Worm (Caenorhabditis elegans): Measurements from ENCODE around the gene C56C10.4.

The C56C10.4 gene

ce11 chrII:6598050-6598449, 15.2 kb downstream of the C56C10.4 start, which contains the start of gene dnj-8:
Gene dnj-8 (minus strand): TSS chrII:6598080.
- no peak for TF ChIP-seq unc-39 (tag; optimal IDR thresholded peaks at IDR 0.05)
- TF ChIP-seq ZK546.5 (tag; optimal IDR thresholded peaks at IDR 0.05), result no peak
- no peak for TF ChIP-seq fkh-2 (tag; optimal IDR thresholded peaks at IDR 0.05)
- no peak for TF ChIP-seq nhr-11 (tag; optimal IDR thresholded peaks at IDR 0.05)
- TF ChIP-seq elt-2 (tag; optimal IDR thresholded peaks at IDR 0.05), result no peak
- no peak for TF ChIP-seq jun-1 (tag; optimal IDR thresholded peaks at IDR 0.05)
- TF ChIP-seq fkh-10 (GFP tag; optimal IDR thresholded peaks at IDR 0.05), result no peak
- no peak for TF ChIP-seq fos-1 (tag; optimal IDR thresholded peaks at IDR 0.05)
- peak; percentile 60 for TF ChIP-seq nfya-1 (tag; optimal IDR thresholded peaks at IDR 0.05; ENCODE audit: insufficient read depth)
- TF ChIP-seq nhr-12 (tag; optimal IDR thresholded peaks at IDR 0.05), result no peak
- no peak for TF ChIP-seq egl-27 (tag; optimal IDR thresholded peaks at IDR 0.05)
- peak; percentile 23 for TF ChIP-seq lin-15B (tag; optimal IDR thresholded peaks at IDR 0.05)
- TF ChIP-seq lin-39 (tag; optimal IDR thresholded peaks at IDR 0.05), result peak; percentile 66
- peak; percentile 6 for TF ChIP-seq ama-1 (optimal IDR thresholded peaks at IDR 0.05)
- TF ChIP-seq snpc-4 (tag; optimal IDR thresholded peaks at IDR 0.05), result no peak
- peak; percentile 25 for TF ChIP-seq pha-4 (tag; optimal IDR thresholded peaks at IDR 0.05)

ce11 chrII:6600973-6601372, 18.1 kb downstream of the C56C10.4 start, which contains the start of gene vps-33.2:
Gene vps-33.2 (plus strand): TSS chrII:6601216.
- TF ChIP-seq hmg-11 (tag; optimal IDR thresholded peaks at IDR 0.05) (peak; percentile 80), lsy-12 (tag; optimal IDR thresholded peaks at IDR 0.05) (peak; percentile 33), elt-2 (tag; optimal IDR thresholded peaks at IDR 0.05) (peak; percentile 19), nhr-67 (tag; optimal IDR thresholded peaks at IDR 0.05) (no peak), ceh-28 (tag; optimal IDR thresholded peaks at IDR 0.05) (no peak), nfya-1 (tag; optimal IDR thresholded peaks at IDR 0.05; ENCODE audit: insufficient read depth) (peak; percentile 54), fkh-2 (tag; optimal IDR thresholded peaks at IDR 0.05) (no peak), lin-39 (tag; optimal IDR thresholded peaks at IDR 0.05) (peak; percentile 24), nhr-25 (tag; optimal IDR thresholded peaks at IDR 0.05) (peak; percentile 3), nhr-23 (tag; optimal IDR thresholded peaks at IDR 0.05) (peak; percentile 9), fos-1 (tag; optimal IDR thresholded peaks at IDR 0.05) (no peak), snpc-4 (tag; optimal IDR thresholded peaks at IDR 0.05) (no peak), ztf-4 (tag; optimal IDR thresholded peaks at IDR 0.05) (no peak)

ce11 chrII:6608626-6609025, 25.8 kb downstream of the C56C10.4 start:
- TF ChIP-seq nhr-237 (tag; optimal IDR thresholded peaks at IDR 0.05), result no peak

ce11 chrII:6609315-6609842, 26.5 kb downstream of the C56C10.4 start, which contains the start of gene epg-5:
Gene epg-5 (minus strand): TSS chrII:6609365.
- no peak for TF ChIP-seq fkh-2 (tag; optimal IDR thresholded peaks at IDR 0.05)
- no peak for TF ChIP-seq ZK546.5 (tag; optimal IDR thresholded peaks at IDR 0.05)
- peak; percentile 47 for TF ChIP-seq pqm-1 (tag; optimal IDR thresholded peaks at IDR 0.05)
- TF ChIP-seq skn-1 (tag; optimal IDR thresholded peaks at IDR 0.05), result no peak
- no peak for TF ChIP-seq sea-2 (GFP tag; optimal IDR thresholded peaks at IDR 0.05)
- no peak for TF ChIP-seq egl-27 (tag; optimal IDR thresholded peaks at IDR 0.05)
- TF ChIP-seq ceh-9 (tag; optimal IDR thresholded peaks at IDR 0.05), result no peak
- TF ChIP-seq egl-5 (tag; optimal IDR thresholded peaks at IDR 0.05), result peak; percentile 41
- TF ChIP-seq tbx-2 (tag; optimal IDR thresholded peaks at IDR 0.05), result no peak
- no peak for TF ChIP-seq fos-1 (tag; optimal IDR thresholded peaks at IDR 0.05)
- TF ChIP-seq elt-1 (tag; optimal IDR thresholded peaks at IDR 0.05), result no peak
- no peak for TF ChIP-seq unc-39 (tag; optimal IDR thresholded peaks at IDR 0.05)
- peak; percentile 20 for TF ChIP-seq hmg-11 (tag; optimal IDR thresholded peaks at IDR 0.05)
- TF ChIP-seq ceh-28 (tag; optimal IDR thresholded peaks at IDR 0.05), result no peak
- TF ChIP-seq zag-1 (tag; optimal IDR thresholded peaks at IDR 0.05), result no peak
- TF ChIP-seq nhr-77 (tag; optimal IDR thresholded peaks at IDR 0.05), result no peak
- no peak for TF ChIP-seq ama-1 (optimal IDR thresholded peaks at IDR 0.05)
- no peak for TF ChIP-seq unc-62 (GFP tag; optimal IDR thresholded peaks at IDR 0.05)
- TF ChIP-seq daf-12 (tag; optimal IDR thresholded peaks at IDR 0.05), result no peak
- peak; percentile 48 for TF ChIP-seq nfya-1 (tag; optimal IDR thresholded peaks at IDR 0.05; ENCODE audit: insufficient read depth)
- TF ChIP-seq nhr-25 (tag; optimal IDR thresholded peaks at IDR 0.05), result no peak
- no peak for TF ChIP-seq nhr-23 (tag; optimal IDR thresholded peaks at IDR 0.05)
- TF ChIP-seq lin-39 (tag; optimal IDR thresholded peaks at IDR 0.05), result no peak
- TF ChIP-seq aly-2 (tag; optimal IDR thresholded peaks at IDR 0.05), result no peak
- no peak for TF ChIP-seq nhr-76 (tag; optimal IDR thresholded peaks at IDR 0.05)
- no peak for TF ChIP-seq mml-1 (tag; optimal IDR thresholded peaks at IDR 0.05)
- peak; percentile 68 for TF ChIP-seq pha-4 (tag; optimal IDR thresholded peaks at IDR 0.05)
- TF ChIP-seq elt-2 (tag; optimal IDR thresholded peaks at IDR 0.05), result peak; percentile 62
- TF ChIP-seq elt-3 (tag; optimal IDR thresholded peaks at IDR 0.05), result no peak
- TF ChIP-seq ztf-11 (tag; optimal IDR thresholded peaks at IDR 0.05), result no peak
- no peak for TF ChIP-seq eor-1 (tag; optimal IDR thresholded peaks at IDR 0.05)
- TF ChIP-seq nhr-237 (tag; optimal IDR thresholded peaks at IDR 0.05), result no peak
- no peak for TF ChIP-seq ztf-4 (tag; optimal IDR thresholded peaks at IDR 0.05)
- TF ChIP-seq nhr-67 (tag; optimal IDR thresholded peaks at IDR 0.05), result no peak

All from whole organism, L3 larva.